Worm (Caenorhabditis elegans) whole organism, mixed stage, embryonic: Measurements from ENCODE around the gene C14F11.7.

Experiments
- M03D4.4 ChIP-seq: sonication (generic microtip); optimal IDR thresholded peaks from 2 replicates; lab custom pipeline; 2017; ENCODE audit warnings: mild to moderate bottlenecking, missing genetic modification characterization, missing compliant biosample characterization
- bed-3 ChIP-seq: fragments of 200-800 bp; sonication (Bioruptor generic); optimal IDR thresholded peaks from 3 replicates; lab custom pipeline; 2018; ENCODE audit warnings: mild to moderate bottlenecking, missing genetic modification characterization, moderate library complexity, missing compliant biosample characterization
- blmp-1 ChIP-seq: fragments of 150-350 bp; optimal IDR thresholded peaks from 2 replicates; lab custom pipeline; 2014; ENCODE audit warnings: missing biosample characterization, missing genetic modification characterization
- ceh-39 ChIP-seq: fragments of 150-350 bp; optimal IDR thresholded peaks from 2 replicates; lab custom pipeline; 2014; ENCODE audit warnings: missing biosample characterization, missing genetic modification characterization
- ceh-43 ChIP-seq: fragments of 200-800 bp; sonication (Bioruptor generic); optimal IDR thresholded peaks from 2 replicates; lab custom pipeline; 2018; ENCODE audit warnings: mild to moderate bottlenecking, missing genetic modification characterization, moderate library complexity, missing compliant biosample characterization
- ceh-83 ChIP-seq: fragments of 200-800 bp; sonication (Bioruptor generic); optimal IDR thresholded peaks from 2 replicates; lab custom pipeline; 2018; ENCODE audit warnings: mild to moderate bottlenecking, missing genetic modification characterization, missing compliant biosample characterization
- ces-1 ChIP-seq: fragments of 150-350 bp; optimal IDR thresholded peaks from 2 replicates; lab custom pipeline; 2014; ENCODE audit warnings: missing biosample characterization, missing genetic modification reagents, missing genetic modification characterization
- cnd-1 ChIP-seq: fragments of 200-800 bp; sonication (Bioruptor generic); optimal IDR thresholded peaks from 2 replicates; lab custom pipeline; 2018; ENCODE audit warnings: mild to moderate bottlenecking, missing genetic modification characterization, missing compliant biosample characterization
- drap-1 ChIP-seq: fragments of 200-800 bp; sonication (Bioruptor generic); optimal IDR thresholded peaks from 3 replicates; lab custom pipeline; 2018; ENCODE audit warnings: mild to moderate bottlenecking, missing genetic modification characterization, missing compliant biosample characterization
- elt-1 ChIP-seq: sonication (generic microtip); optimal IDR thresholded peaks from 2 replicates; lab custom pipeline; 2017; ENCODE audit warnings: missing genetic modification characterization, mild to moderate bottlenecking, missing compliant biosample characterization, antibody characterized with exemption, moderate library complexity, borderline replicate concordance; ENCODE audit not compliant: insufficient read depth
- elt-3 ChIP-seq: fragments of 150-350 bp; optimal IDR thresholded peaks from 2 replicates; lab custom pipeline; 2014; ENCODE audit warnings: missing biosample characterization, missing genetic modification characterization
- flh-1 ChIP-seq: fragments of 200-800 bp; sonication (Bioruptor generic); optimal IDR thresholded peaks from 2 replicates; lab custom pipeline; 2018; ENCODE audit warnings: mild to moderate bottlenecking, missing genetic modification characterization, moderate library complexity, missing compliant biosample characterization
- ham-2 ChIP-seq: fragments of 200-800 bp; sonication (Bioruptor generic); optimal IDR thresholded peaks from 2 replicates; lab custom pipeline; 2018; ENCODE audit warnings: mild to moderate bottlenecking, missing genetic modification characterization, missing compliant biosample characterization
- hlh-1 ChIP-seq: fragments of 150-350 bp; optimal IDR thresholded peaks from 2 replicates; lab custom pipeline; 2014; ENCODE audit warnings: missing biosample characterization, missing genetic modification reagents, missing genetic modification characterization
- lin-13 ChIP-seq: fragments of 150-350 bp; optimal IDR thresholded peaks from 2 replicates; lab custom pipeline; 2014; ENCODE audit warnings: missing biosample characterization, missing genetic modification characterization
- lin-32 ChIP-seq: fragments of 200-800 bp; sonication (Bioruptor generic); optimal IDR thresholded peaks from 2 replicates; lab custom pipeline; 2018; ENCODE audit warnings: mild to moderate bottlenecking, missing genetic modification characterization, missing compliant biosample characterization
- lsy-2 ChIP-seq: fragments of 150-350 bp; optimal IDR thresholded peaks from 2 replicates; lab custom pipeline; 2014; ENCODE audit warnings: missing biosample characterization, missing genetic modification characterization
- mep-1 ChIP-seq: fragments of 150-350 bp; optimal IDR thresholded peaks from 2 replicates; lab custom pipeline; 2017; ENCODE audit warnings: missing biosample characterization, missing genetic modification reagents, missing genetic modification characterization, inconsistent platforms
- mls-2 ChIP-seq: sonication (generic microtip); optimal IDR thresholded peaks from 2 replicates; lab custom pipeline; 2016; ENCODE audit warnings: mild to moderate bottlenecking, missing genetic modification characterization, moderate library complexity, missing compliant biosample characterization
- nhr-12 ChIP-seq: fragments of 150-350 bp; optimal IDR thresholded peaks from 2 replicates; lab custom pipeline; 2014; ENCODE audit warnings: missing biosample characterization, missing genetic modification characterization
- nhr-2 ChIP-seq: fragments of 150-350 bp; optimal IDR thresholded peaks from 2 replicates; lab custom pipeline; 2014; ENCODE audit warnings: missing biosample characterization, missing genetic modification characterization
- nhr-237 ChIP-seq: fragments of 150-350 bp; optimal IDR thresholded peaks from 2 replicates; lab custom pipeline; 2014; ENCODE audit warnings: missing biosample characterization, missing genetic modification characterization
- nhr-28 ChIP-seq: fragments of 150-350 bp; optimal IDR thresholded peaks from 2 replicates; lab custom pipeline; 2014; ENCODE audit warnings: missing biosample characterization, missing genetic modification characterization
- nhr-76 ChIP-seq: sonication (generic microtip); optimal IDR thresholded peaks from 2 replicates; lab custom pipeline; 2017; ENCODE audit warnings: missing biosample characterization, missing genetic modification characterization
- pha-4 ChIP-seq: fragments of 150-350 bp; optimal IDR thresholded peaks from 2 replicates; lab custom pipeline; 2018; ENCODE audit warnings: missing biosample characterization, missing genetic modification reagents, missing genetic modification characterization
- sem-2 ChIP-seq: fragments of 200-800 bp; sonication (Bioruptor generic); optimal IDR thresholded peaks from 2 replicates; lab custom pipeline; 2018; ENCODE audit warnings: mild to moderate bottlenecking, missing genetic modification characterization, missing compliant biosample characterization
- snpc-4 ChIP-seq: fragments of 150-350 bp; optimal IDR thresholded peaks from 2 replicates; lab custom pipeline; 2014; ENCODE audit warnings: missing biosample characterization, missing genetic modification characterization
- sptf-1 ChIP-seq: sonication (generic microtip); optimal IDR thresholded peaks from 2 replicates; lab custom pipeline; 2017; ENCODE audit warnings: mild to moderate bottlenecking, missing genetic modification characterization, moderate library complexity, missing compliant biosample characterization
- unc-120 ChIP-seq: sonication (generic microtip); optimal IDR thresholded peaks from 2 replicates; lab custom pipeline; 2017; ENCODE audit warnings: missing genetic modification characterization, missing compliant biosample characterization; ENCODE audit not compliant: poor library complexity, severe bottlenecking
- unc-39 ChIP-seq: fragments of 150-350 bp; optimal IDR thresholded peaks from 2 replicates; lab custom pipeline; 2014; ENCODE audit warnings: missing biosample characterization, missing genetic modification characterization
- unc-62 ChIP-seq: fragments of 150-350 bp; optimal IDR thresholded peaks from 2 replicates; lab custom pipeline; 2014; ENCODE audit warnings: missing biosample characterization, missing genetic modification reagents, missing genetic modification characterization
- zip-8 ChIP-seq: fragments of 150-350 bp; optimal IDR thresholded peaks from 2 replicates; lab custom pipeline; 2014; ENCODE audit warnings: missing biosample characterization, missing genetic modification characterization
- ztf-11 ChIP-seq: fragments of 150-350 bp; optimal IDR thresholded peaks from 2 replicates; lab custom pipeline; 2014; ENCODE audit warnings: missing biosample characterization, missing genetic modification characterization

C14F11.7 gene

DNA sequence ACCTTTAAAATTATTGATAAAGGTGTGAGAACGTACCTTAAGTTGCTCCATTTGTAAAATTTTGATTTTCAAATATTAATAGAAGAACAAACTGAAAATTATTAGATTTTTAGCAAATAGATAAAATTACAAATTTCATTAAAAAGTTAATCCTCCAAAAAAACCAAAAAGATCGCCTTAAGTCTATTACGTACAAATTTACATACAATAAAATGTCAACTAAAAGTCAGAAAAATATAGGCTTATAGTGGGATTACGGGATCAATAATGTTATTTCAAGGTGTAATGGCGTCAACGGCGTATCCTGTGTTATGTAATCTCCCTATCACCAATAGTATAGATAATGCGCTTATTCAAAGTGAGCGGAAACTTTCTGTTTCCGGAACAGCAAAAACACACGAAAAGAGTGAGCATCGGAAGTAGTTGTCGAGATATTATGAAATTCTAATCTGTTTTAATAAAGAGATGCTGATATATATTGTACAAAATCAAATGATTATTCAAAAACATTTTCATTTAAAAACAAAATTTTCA, 14.1 kb downstream of the C14F11.7 start, which contains the start of gene ceh-54:
ceh-54 (minus strand) TSS at position 51 of the 534 bp plus-strand sequence.
- TF ChIP-seq ztf-11 (tag; lab: Kevin White, UChicago): no peak
- no peak for TF ChIP-seq drap-1 (GFP tag; lab: Kevin White, UChicago)
- no peak for TF ChIP-seq unc-62
- no peak for TF ChIP-seq zip-8 (tag; lab: Kevin White, UChicago)
- TF ChIP-seq nhr-28 (tag; lab: Kevin White, UChicago): no peak
- no peak for TF ChIP-seq unc-39 (tag; lab: Kevin White, UChicago)
- TF ChIP-seq ham-2 (GFP tag; lab: Kevin White, UChicago): no peak
- no peak for TF ChIP-seq bed-3 (GFP tag; lab: Kevin White, UChicago)
- TF ChIP-seq elt-1: no peak
- no peak for TF ChIP-seq nhr-76 (tag; lab: Kevin White, UChicago)
- no peak for TF ChIP-seq cnd-1
- no peak for TF ChIP-seq nhr-12
- no peak for TF ChIP-seq lin-13 (tag; lab: Kevin White, UChicago)
- no peak for TF ChIP-seq ces-1 (GFP tag; lab: Kevin White, UChicago)
- TF ChIP-seq sem-2: no peak

DNA sequence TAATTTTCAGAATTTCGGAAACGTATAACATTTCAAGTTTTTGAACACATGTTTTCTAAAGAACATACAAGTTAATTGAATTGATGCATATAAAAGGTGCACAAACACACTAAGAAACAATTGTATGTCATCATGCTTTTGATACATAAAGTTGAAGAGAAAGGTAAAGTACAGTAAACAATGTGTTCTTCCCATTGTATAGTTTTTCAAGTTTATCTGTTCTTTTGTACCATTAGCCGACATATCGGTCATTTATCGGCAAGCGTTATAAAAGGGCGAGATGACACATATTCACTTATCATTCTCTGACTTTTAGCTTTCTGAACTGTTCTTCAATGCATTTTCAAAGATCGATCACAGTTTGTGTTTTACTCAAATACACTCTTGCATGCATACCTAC, 18.4 kb downstream of the C14F11.7 start, which contains the start of gene T13C5.9:
T13C5.9 (plus strand) TSS at position 301 of the 400 bp plus-strand sequence.
- TF ChIP-seq nhr-2 (no peak), unc-120 (tag; lab: Kevin White, UChicago) (no peak), hlh-1 (tag; lab: Kevin White, UChicago) (no peak), elt-3 (tag; lab: Kevin White, UChicago) (no peak)

DNA sequence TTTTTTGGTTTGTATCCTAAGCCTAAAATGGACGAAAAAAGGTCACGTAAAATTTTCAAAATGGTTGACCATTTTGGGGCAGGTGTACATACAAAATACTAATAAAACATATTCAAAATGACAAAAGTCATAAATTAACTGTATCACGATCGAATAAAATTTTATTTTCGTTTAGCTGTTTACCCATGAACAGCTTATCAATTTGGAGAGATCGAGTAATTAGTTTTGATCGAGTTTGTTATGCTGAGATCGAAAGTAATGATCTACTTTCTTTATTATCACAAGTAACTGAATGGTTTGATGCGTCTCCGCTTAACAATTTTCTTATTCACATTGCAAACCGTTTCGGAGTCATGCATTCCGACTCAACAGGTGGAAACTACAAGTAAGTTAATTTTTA, 20.5 kb downstream of the C14F11.7 start, which contains the start of gene T13C5.10:
T13C5.10 (plus strand) TSS at position 301 of the 400 bp plus-strand sequence.
- no peak for TF ChIP-seq drap-1 (GFP tag; lab: Kevin White, UChicago)
- no peak for TF ChIP-seq sem-2
- TF ChIP-seq, all 35 proteins: peak for 0

DNA sequence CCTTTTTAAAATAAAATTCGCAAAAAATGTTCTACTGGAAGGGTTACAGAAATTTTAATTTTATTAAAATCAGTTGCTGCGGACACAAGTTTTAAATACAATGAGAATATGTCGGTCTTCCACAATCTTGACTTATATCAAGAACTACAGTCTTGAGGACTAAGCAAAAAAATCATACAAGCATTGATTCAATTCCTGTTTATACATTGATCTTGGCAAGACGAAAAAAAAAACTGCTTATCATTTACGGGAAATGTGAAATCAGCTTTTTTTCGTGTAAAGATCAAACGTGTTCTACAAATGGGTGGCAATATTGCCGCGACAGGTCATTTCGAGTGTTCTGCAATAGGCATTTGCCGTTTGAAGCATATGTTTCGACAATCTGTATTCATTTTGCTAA, 23.7 kb downstream of the C14F11.7 start, which contains the start of gene T13C5.2:
T13C5.2 (plus strand) TSS at position 301 of the 400 bp plus-strand sequence.
- no peak for TF ChIP-seq hlh-1 (tag; lab: Kevin White, UChicago)
- TF ChIP-seq unc-120 (tag; lab: Kevin White, UChicago): no peak
- TF ChIP-seq nhr-2: no peak
- no peak for TF ChIP-seq lin-13 (tag; lab: Kevin White, UChicago)
- TF ChIP-seq ceh-43 (GFP tag; lab: Kevin White, UChicago): no peak
- no peak for TF ChIP-seq nhr-28 (tag; lab: Kevin White, UChicago)
- TF ChIP-seq unc-62: no peak
- TF ChIP-seq mep-1 (tag; lab: Kevin White, UChicago): no peak
- no peak for TF ChIP-seq flh-1 (GFP tag; lab: Kevin White, UChicago)
- TF ChIP-seq ceh-83 (GFP tag; lab: Kevin White, UChicago): no peak
- no peak for TF ChIP-seq nhr-12
- TF ChIP-seq nhr-237: no peak
- no peak for TF ChIP-seq sptf-1 (tag; lab: Kevin White, UChicago)
- TF ChIP-seq elt-3 (tag; lab: Kevin White, UChicago): no peak
- no peak for TF ChIP-seq mls-2 (tag; lab: Kevin White, UChicago)
- TF ChIP-seq ham-2 (GFP tag; lab: Kevin White, UChicago): no peak

DNA sequence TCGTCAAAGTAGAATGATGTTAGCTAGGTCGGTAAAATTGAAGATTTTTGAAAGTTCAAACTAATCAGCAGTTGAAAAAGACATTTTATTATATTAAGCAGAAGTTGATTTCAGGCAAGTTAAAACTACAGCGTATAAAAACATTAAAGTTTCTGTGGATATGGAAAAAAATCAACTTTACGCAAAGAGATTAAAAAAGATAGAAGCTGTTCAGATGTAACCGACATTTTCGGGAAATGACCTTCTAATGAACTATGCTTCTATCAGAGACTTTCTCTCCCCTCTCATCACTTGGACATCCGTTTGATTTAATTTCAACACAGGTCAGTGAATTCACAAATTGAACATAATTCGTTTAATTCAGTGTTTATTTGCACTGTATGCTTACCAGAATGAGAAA, 28.1 kb downstream of the C14F11.7 start, which contains the start of gene T13C5.7:
T13C5.7 (plus strand) TSS at position 301 of the 400 bp plus-strand sequence.
- TF ChIP-seq snpc-4 (tag; lab: Kevin White, UChicago): no peak
- no peak for TF ChIP-seq sptf-1 (tag; lab: Kevin White, UChicago)
- TF ChIP-seq pha-4: no peak
- TF ChIP-seq mls-2 (tag; lab: Kevin White, UChicago): no peak
- TF ChIP-seq nhr-76 (tag; lab: Kevin White, UChicago): no peak
- TF ChIP-seq zip-8 (tag; lab: Kevin White, UChicago): no peak
- no peak for TF ChIP-seq ces-1 (GFP tag; lab: Kevin White, UChicago)
- no peak for TF ChIP-seq lin-13 (tag; lab: Kevin White, UChicago)
- no peak for TF ChIP-seq flh-1 (GFP tag; lab: Kevin White, UChicago)
- no peak for TF ChIP-seq drap-1 (GFP tag; lab: Kevin White, UChicago)
- TF ChIP-seq nhr-237: no peak
- no peak for TF ChIP-seq ceh-39 (tag; lab: Kevin White, UChicago)
- TF ChIP-seq M03D4.4 (tag; lab: Kevin White, UChicago): no peak
- TF ChIP-seq blmp-1 (tag; lab: Kevin White, UChicago): no peak
- TF ChIP-seq sem-2: no peak
- TF ChIP-seq lsy-2 (tag; lab: Kevin White, UChicago): no peak
- no peak for TF ChIP-seq cnd-1
- no peak for TF ChIP-seq lin-32 (GFP tag; lab: Kevin White, UChicago)
- no peak for TF ChIP-seq ztf-11 (tag; lab: Kevin White, UChicago)
- TF ChIP-seq nhr-2: no peak
